Worm (Caenorhabditis elegans) whole organism, L4 larva: ENCODE measurements around the gene F10E9.3.

ENCODE experiments used
- D1046.2 ChIP-seq: fragments of 200-800 bp; sonication (Bioruptor generic); IDR thresholded peaks from 2 replicates; pipeline ENCODE4 v1.3.6; 2022; ENCODE audit warnings: missing genetic modification characterization, missing compliant biosample characterization
- F26F4.8 ChIP-seq: fragments of 200-800 bp; sonication (Bioruptor generic); conservative IDR thresholded peaks from 2 replicates; pipeline ENCODE4 v1.3.6; 2022; ENCODE audit warnings: missing genetic modification characterization, missing compliant biosample characterization
- F37D6.2 ChIP-seq: sonication (generic microtip); optimal IDR thresholded peaks from 2 replicates; lab custom pipeline; 2016; ENCODE audit warnings: mild to moderate bottlenecking, missing genetic modification characterization, missing compliant biosample characterization
- T20F7.1 ChIP-seq: fragments of 200-800 bp; sonication (Bioruptor generic); optimal IDR thresholded peaks from 2 replicates; lab custom pipeline; 2018; ENCODE audit warnings: mild to moderate bottlenecking, missing genetic modification characterization, missing compliant biosample characterization
- Y75B8A.6 ChIP-seq: fragments of 200-800 bp; sonication (Bioruptor generic); IDR thresholded peaks from 2 replicates; pipeline ENCODE4 v1.3.6; 2022; ENCODE audit warnings: missing genetic modification reagents, missing genetic modification characterization, missing compliant biosample characterization
- ZK337.2 ChIP-seq: fragments of 200-800 bp; sonication (Bioruptor generic); IDR thresholded peaks from 2 replicates; pipeline ENCODE4 v1.3.6; 2022; ENCODE audit warnings: missing genetic modification reagents, missing genetic modification characterization, missing compliant biosample characterization
- aha-1 ChIP-seq: fragments of 150-350 bp; peaks from one replicate; lab custom pipeline; 2014; ENCODE audit warnings: missing biosample characterization, missing genetic modification characterization
- aly-2 ChIP-seq: sonication (generic microtip); optimal IDR thresholded peaks from 2 replicates; lab custom pipeline; 2018; ENCODE audit warnings: missing biosample characterization, missing genetic modification characterization
- arid-1 ChIP-seq: fragments of 200-800 bp; sonication (Bioruptor generic); conservative IDR thresholded peaks from 2 replicates; pipeline ENCODE4 v1.3.6; 2022; ENCODE audit warnings: missing genetic modification reagents, missing genetic modification characterization, missing compliant biosample characterization
- attf-4 ChIP-seq: sonication (generic microtip); optimal IDR thresholded peaks from 3 replicates; lab custom pipeline; 2017; ENCODE audit warnings: missing biosample characterization, missing genetic modification characterization
- ceh-20 ChIP-seq: fragments of 200-800 bp; sonication (Bioruptor generic); IDR thresholded peaks from 2 replicates; pipeline ENCODE4 v1.3.6; 2022; ENCODE audit warnings: missing genetic modification reagents, missing genetic modification characterization, missing compliant biosample characterization
- ceh-28 ChIP-seq: fragments of 150-350 bp; optimal IDR thresholded peaks from 2 replicates; lab custom pipeline; 2014; ENCODE audit warnings: missing biosample characterization, missing genetic modification reagents, missing genetic modification characterization
- ceh-32 ChIP-seq: sonication (generic microtip); optimal IDR thresholded peaks from 2 replicates; lab custom pipeline; 2016; ENCODE audit warnings: mild to moderate bottlenecking, missing genetic modification characterization, missing compliant biosample characterization; ENCODE audit not compliant: poor library complexity
- ceh-82 ChIP-seq: sonication (generic microtip); optimal IDR thresholded peaks from 2 replicates; lab custom pipeline; 2017; ENCODE audit warnings: missing biosample characterization, missing genetic modification characterization
- ctbp-1 ChIP-seq: fragments of 200-800 bp; sonication (Bioruptor generic); IDR thresholded peaks from 2 replicates; pipeline ENCODE4 v1.3.6; 2022; ENCODE audit warnings: missing genetic modification reagents, missing genetic modification characterization, missing compliant biosample characterization
- duxl-1 ChIP-seq: sonication (generic microtip); optimal IDR thresholded peaks from 2 replicates; lab custom pipeline; 2016; ENCODE audit warnings: mild to moderate bottlenecking, missing genetic modification characterization, moderate library complexity, missing compliant biosample characterization; ENCODE audit not compliant: poor library complexity
- dve-1 ChIP-seq: sonication (generic microtip); optimal IDR thresholded peaks from 2 replicates; lab custom pipeline; 2017; ENCODE audit warnings: antibody characterized with exemption, mild to moderate bottlenecking, missing genetic modification characterization, missing compliant biosample characterization; ENCODE audit not compliant: insufficient read depth
- fkh-10 ChIP-seq: fragments of 150-350 bp; optimal IDR thresholded peaks from 2 replicates; lab custom pipeline; 2014; ENCODE audit warnings: missing biosample characterization, missing genetic modification reagents, missing genetic modification characterization
- gei-8 ChIP-seq: fragments of 200-800 bp; sonication (Bioruptor generic); optimal IDR thresholded peaks from 2 replicates; lab custom pipeline; 2018; ENCODE audit warnings: mild to moderate bottlenecking, missing genetic modification characterization, missing compliant biosample characterization
- hlh-30 ChIP-seq: sonication (generic microtip); optimal IDR thresholded peaks from 2 replicates; lab custom pipeline; 2017; ENCODE audit warnings: antibody characterized with exemption, mild to moderate bottlenecking, missing genetic modification characterization, missing compliant biosample characterization; ENCODE audit not compliant: insufficient read depth
- hmg-1.1 ChIP-seq: fragments of 200-800 bp; sonication (Bioruptor generic); IDR thresholded peaks from 2 replicates; pipeline ENCODE4 v1.3.6; 2022; ENCODE audit warnings: missing genetic modification reagents, missing genetic modification characterization, missing compliant biosample characterization
- lin-29 ChIP-seq: fragments of 200-800 bp; sonication (Bioruptor generic); IDR thresholded peaks from 2 replicates; pipeline ENCODE4 v1.3.6; 2022; ENCODE audit warnings: missing genetic modification reagents, missing genetic modification characterization, missing compliant biosample characterization
- lin-38 ChIP-seq: fragments of 200-800 bp; sonication (Bioruptor generic); IDR thresholded peaks from 2 replicates; pipeline ENCODE4 v1.3.6; 2022; ENCODE audit warnings: missing genetic modification reagents, missing genetic modification characterization, missing compliant biosample characterization
- lsy-2 ChIP-seq, 2 experiments: fragments of 150-350 bp in 1 of 2; sonication (generic microtip) in 1 of 2; optimal IDR thresholded peaks; 2 replicates each; lab custom pipeline; 2014 to 2017; ENCODE audit warnings: missing biosample characterization in 2 of 2, missing genetic modification characterization in 2 of 2
- madf-9 ChIP-seq: fragments of 200-800 bp; sonication (Bioruptor generic); conservative IDR thresholded peaks from 2 replicates; pipeline ENCODE4 v1.3.6; 2022; ENCODE audit warnings: missing genetic modification reagents, missing genetic modification characterization, missing compliant biosample characterization
- mep-1 ChIP-seq: fragments of 150-350 bp; sonication (generic microtip); optimal IDR thresholded peaks from 3 replicates; lab custom pipeline; 2014; ENCODE audit warnings: missing biosample characterization, missing genetic modification characterization
- mes-2 ChIP-seq: sonication (generic microtip); optimal IDR thresholded peaks from 2 replicates; lab custom pipeline; 2016; ENCODE audit warnings: missing genotype, mild to moderate bottlenecking, missing genetic modification characterization, missing compliant biosample characterization; ENCODE audit not compliant: poor library complexity, severe bottlenecking
- nhr-10 ChIP-seq: fragments of 150-350 bp; optimal IDR thresholded peaks from 2 replicates; lab custom pipeline; 2014; ENCODE audit warnings: missing biosample characterization, missing genetic modification characterization
- nhr-11 ChIP-seq: fragments of 150-350 bp; optimal IDR thresholded peaks from 2 replicates; lab custom pipeline; 2014; ENCODE audit warnings: missing biosample characterization, missing genetic modification characterization
- nhr-111 ChIP-seq: fragments of 200-800 bp; sonication (Bioruptor generic); optimal IDR thresholded peaks from 2 replicates; lab custom pipeline; 2018; ENCODE audit warnings: mild to moderate bottlenecking, missing genetic modification characterization, missing compliant biosample characterization
- nhr-237 ChIP-seq: sonication (generic microtip); optimal IDR thresholded peaks from 2 replicates; lab custom pipeline; 2017; ENCODE audit warnings: missing biosample characterization, missing genetic modification characterization
- nhr-28 ChIP-seq: fragments of 150-350 bp; optimal IDR thresholded peaks from 2 replicates; lab custom pipeline; 2014; ENCODE audit warnings: missing biosample characterization, missing genetic modification characterization
- nhr-6 ChIP-seq: fragments of 150-350 bp; optimal IDR thresholded peaks from 2 replicates; lab custom pipeline; 2014; ENCODE audit warnings: missing biosample characterization, missing genetic modification characterization
- nhr-76 ChIP-seq: fragments of 150-350 bp; optimal IDR thresholded peaks from 2 replicates; lab custom pipeline; 2014; ENCODE audit warnings: missing biosample characterization, missing genetic modification characterization
- nhr-77 ChIP-seq: fragments of 150-350 bp; optimal IDR thresholded peaks from 2 replicates; lab custom pipeline; 2014; ENCODE audit warnings: missing biosample characterization, missing genetic modification characterization
- pha-4 ChIP-seq, 2 experiments: fragments of 150-350 bp in 1 of 2; fragments of 200-800 bp in 1 of 2; sonication (Bioruptor generic) in 1 of 2; IDR thresholded peaks in 1 of 2; optimal IDR thresholded peaks in 1 of 2; 2 replicates each; pipeline versions ENCODE4 v1.3.6 to Lab custom; 2014 to 2022; ENCODE audit warnings: missing genetic modification characterization in 2 of 2, missing genetic modification reagents in 2 of 2, missing biosample characterization in 1 of 2, missing compliant biosample characterization in 1 of 2
- rbr-2 ChIP-seq: sonication (generic microtip); optimal IDR thresholded peaks from 2 replicates; lab custom pipeline; 2016; ENCODE audit warnings: missing genotype, missing genetic modification characterization, missing compliant biosample characterization
- saeg-2 ChIP-seq: fragments of 200-800 bp; sonication (Bioruptor generic); IDR thresholded peaks from 2 replicates; pipeline ENCODE4 v1.3.6; 2022; ENCODE audit warnings: missing genetic modification reagents, missing genetic modification characterization, missing compliant biosample characterization
- set-16 ChIP-seq: fragments of 200-800 bp; sonication (Bioruptor generic); IDR thresholded peaks from 2 replicates; pipeline ENCODE4 v1.3.6; 2022; ENCODE audit warnings: missing genetic modification reagents, missing genetic modification characterization, missing compliant biosample characterization
- snpc-1.2 ChIP-seq: fragments of 200-800 bp; sonication (Bioruptor generic); IDR thresholded peaks from 2 replicates; pipeline ENCODE4 v1.3.6; 2022; ENCODE audit warnings: missing genetic modification reagents, missing genetic modification characterization, missing compliant biosample characterization
- snpc-4 ChIP-seq: fragments of 150-350 bp; optimal IDR thresholded peaks from 2 replicates; lab custom pipeline; 2014; ENCODE audit warnings: missing biosample characterization, missing genetic modification characterization
- spr-1 ChIP-seq: sonication (generic microtip); optimal IDR thresholded peaks from 2 replicates; lab custom pipeline; 2016; ENCODE audit warnings: mild to moderate bottlenecking, missing genetic modification characterization, missing compliant biosample characterization
- spr-3 ChIP-seq: fragments of 200-800 bp; sonication (Bioruptor generic); optimal IDR thresholded peaks from 2 replicates; lab custom pipeline; 2018; ENCODE audit warnings: mild to moderate bottlenecking, missing genetic modification characterization, missing compliant biosample characterization
- tra-1 ChIP-seq: fragments of 200-800 bp; sonication (Bioruptor generic); IDR thresholded peaks from 2 replicates; pipeline ENCODE4 v1.3.6; 2022; ENCODE audit warnings: missing genetic modification reagents, missing genetic modification characterization, missing compliant biosample characterization
- unc-130 ChIP-seq: sonication (generic microtip); optimal IDR thresholded peaks from 2 replicates; lab custom pipeline; 2016; ENCODE audit warnings: missing genetic modification reagents, missing genetic modification characterization, missing compliant biosample characterization
- unc-39 ChIP-seq: sonication (generic microtip); optimal IDR thresholded peaks from 2 replicates; lab custom pipeline; 2017; ENCODE audit warnings: missing biosample characterization, missing genetic modification characterization
- vab-7 ChIP-seq: fragments of 200-800 bp; sonication (Bioruptor generic); IDR thresholded peaks from 2 replicates; pipeline ENCODE4 v1.3.6; 2022; ENCODE audit warnings: missing genetic modification reagents, missing genetic modification characterization, missing compliant biosample characterization
- zfp-3 ChIP-seq: fragments of 200-800 bp; sonication (Bioruptor generic); conservative IDR thresholded peaks from 2 replicates; pipeline ENCODE4 v1.3.6; 2022; ENCODE audit warnings: missing genetic modification reagents, missing genetic modification characterization, missing compliant biosample characterization
- zip-11 ChIP-seq: fragments of 200-800 bp; sonication (Bioruptor generic); IDR thresholded peaks from 2 replicates; pipeline ENCODE4 v1.3.6; 2022; ENCODE audit warnings: missing genetic modification characterization, missing compliant biosample characterization

The F10E9.3 gene

ce11 chrIII:8319100-8319499, 8.3 kb downstream of the F10E9.3 start, which contains the start of gene F10E9.11 (continued):
- peak; percentile 56 for TF ChIP-seq F37D6.2 (tag; lab: Kevin White, UChicago)
- peak; percentile 26; the same call in 1 of the 2 replicates for TF ChIP-seq ceh-20 (GFP tag; lab: Robert Waterston, UW)
- no peak for TF ChIP-seq pha-4 (GFP tag; IDR thresholded peaks at IDR 0.05; lab: Robert Waterston, UW)
- peak; percentile 18 for TF ChIP-seq pha-4 (tag; optimal IDR thresholded peaks at IDR 0.05; lab: Kevin White, UChicago)
- TF ChIP-seq vab-7 (GFP tag; lab: Robert Waterston, UW) = peak; percentile 37; the same call in 1 of the 2 replicates
- peak; percentile 87 for TF ChIP-seq aha-1 (tag; lab: Kevin White, UChicago)
- TF ChIP-seq nhr-28 (tag; lab: Kevin White, UChicago) = peak; percentile 4
- TF ChIP-seq D1046.2 (GFP tag; lab: Robert Waterston, UW) = no peak; the same call in 1 of the 2 replicates
- 0 out of 2 replicates have a peak, but pooled peaks have one; percentile 53 for TF ChIP-seq snpc-1.2 (GFP tag; lab: Robert Waterston, UW)
- peak; percentile 57 for TF ChIP-seq hlh-30 (tag; lab: Kevin White, UChicago)
- no peak for TF ChIP-seq gei-8 (GFP tag; lab: Kevin White, UChicago)
- peak; percentile 18 for TF ChIP-seq nhr-11 (tag; lab: Kevin White, UChicago)
- peak; percentile 55 for TF ChIP-seq spr-1 (tag; lab: Kevin White, UChicago)
- TF ChIP-seq lsy-2 (tag; optimal IDR thresholded peaks at IDR 0.05; lab: Kevin White, UChicago) = peak; percentile 28 to 88
- peak; percentile 46 for TF ChIP-seq rbr-2 (tag; lab: Kevin White, UChicago)
- TF ChIP-seq saeg-2 = no peak
- peak; percentile 36 for TF ChIP-seq T20F7.1 (GFP tag; lab: Kevin White, UChicago)
- no peak for TF ChIP-seq ceh-32
- no peak for TF ChIP-seq Y75B8A.6 (GFP tag; lab: Robert Waterston, UW)
- no peak for TF ChIP-seq snpc-4 (tag; lab: Kevin White, UChicago)
- TF ChIP-seq hmg-1.1 (GFP tag; lab: Robert Waterston, UW) = peak; percentile 63
- TF ChIP-seq zfp-3 = no peak
- no peak for TF ChIP-seq fkh-10
- peak; percentile 51; the same call in 1 of the 2 replicates for TF ChIP-seq madf-9 (GFP tag; lab: Robert Waterston, UW)
- TF ChIP-seq mep-1 (tag; lab: Kevin White, UChicago) = peak; percentile 58
- TF ChIP-seq ctbp-1 (GFP tag; lab: Robert Waterston, UW) = no peak
- TF ChIP-seq dve-1 (tag; lab: Kevin White, UChicago) = peak; percentile 72
- TF ChIP-seq ceh-28 (tag; lab: Kevin White, UChicago) = no peak
- TF ChIP-seq lin-38 (GFP tag; lab: Robert Waterston, UW) = peak; percentile 78
- 0 out of 2 replicates have a peak, but pooled peaks have one; percentile 20 for TF ChIP-seq tra-1 (GFP tag; lab: Robert Waterston, UW)
- peak; percentile 65 for TF ChIP-seq nhr-6 (tag; lab: Kevin White, UChicago)
- TF ChIP-seq unc-130 (GFP tag; lab: Kevin White, UChicago) = peak; percentile 96
- TF ChIP-seq lin-29 (GFP tag; lab: Robert Waterston, UW) = no peak
- peak; percentile 83 for TF ChIP-seq ZK337.2 (GFP tag; lab: Robert Waterston, UW)
- no peak for TF ChIP-seq nhr-111
- peak; percentile 57 for TF ChIP-seq duxl-1 (tag; lab: Kevin White, UChicago)
- peak; percentile 73; the same call in 1 of the 2 replicates for TF ChIP-seq arid-1 (GFP tag; lab: Robert Waterston, UW)
- TF ChIP-seq attf-4 (tag; lab: Kevin White, UChicago) = no peak
- no peak for TF ChIP-seq nhr-76

DNA sequence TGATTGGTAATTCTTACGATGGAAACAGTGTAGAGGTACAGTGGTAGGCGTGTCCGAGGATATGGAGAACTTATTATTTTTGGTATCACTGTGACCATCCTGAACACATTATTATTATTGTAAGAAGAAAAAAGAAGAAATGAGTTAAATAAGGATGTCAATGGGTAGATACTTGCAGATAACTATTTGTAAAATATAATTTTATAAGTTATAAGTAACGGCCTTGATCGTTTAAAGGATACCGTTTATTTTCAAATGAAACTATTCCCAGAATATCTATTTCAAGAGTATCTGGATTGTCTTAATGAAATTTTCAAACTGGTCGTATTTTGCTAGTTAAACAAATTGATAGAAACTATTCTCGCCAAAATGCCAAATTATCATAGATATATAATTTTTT, 9.4 kb downstream of the F10E9.3 start, which contains the start of gene F10E9.10:
F10E9.10 (minus strand) TSS at position 101 of the 400 bp plus-strand sequence.
- TF ChIP-seq spr-3 (no peak), lin-38 (GFP tag; lab: Robert Waterston, UW) (no peak), ceh-32 (no peak), fkh-10 (no peak), hmg-1.1 (GFP tag; lab: Robert Waterston, UW) (no peak), nhr-77 (tag; lab: Kevin White, UChicago) (no peak), zip-11 (GFP tag; lab: Robert Waterston, UW) (no peak), mes-2 (tag; lab: Kevin White, UChicago) (no peak), T20F7.1 (GFP tag; lab: Kevin White, UChicago) (no peak), unc-39 (no peak), aly-2 (tag; lab: Kevin White, UChicago) (no peak), nhr-237 (tag; lab: Kevin White, UChicago) (no peak), F26F4.8 (GFP tag; lab: Robert Waterston, UW) (no peak), ceh-82 (tag; lab: Kevin White, UChicago) (no peak), nhr-10 (no peak), set-16 (GFP tag; lab: Robert Waterston, UW) (no peak), gei-8 (GFP tag; lab: Kevin White, UChicago) (no peak)
